Worm (Caenorhabditis elegans) whole organism, young adult: ENCODE data around the gene vep-2.

Experiments
- B0019.2 ChIP-seq: fragments of 200-800 bp; sonication (Bioruptor generic); conservative IDR thresholded peaks from 2 replicates; pipeline ENCODE4 v1.3.6; 2022; ENCODE audit warnings: missing genetic modification reagents, missing genetic modification characterization, missing compliant biosample characterization
- B0035.1 ChIP-seq: sonication (generic microtip); optimal IDR thresholded peaks from 2 replicates; lab custom pipeline; 2016; ENCODE audit warnings: missing genetic modification characterization, mild to moderate bottlenecking, missing compliant biosample characterization, missing genotype, missing genetic modification reagents
- B0261.1 ChIP-seq: sonication (generic microtip); optimal IDR thresholded peaks from 2 replicates; lab custom pipeline; 2016; ENCODE audit warnings: mild to moderate bottlenecking, missing genetic modification characterization, moderate library complexity, missing compliant biosample characterization
- B0336.3 ChIP-seq: fragments of 200-800 bp; sonication (Bioruptor generic); IDR thresholded peaks from 2 replicates; pipeline ENCODE4 v1.3.6; 2022; ENCODE audit warnings: missing genetic modification characterization, missing compliant biosample characterization
- C17E4.6 ChIP-seq: fragments of 200-800 bp; sonication (Bioruptor generic); IDR thresholded peaks from 2 replicates; pipeline ENCODE4 v1.3.6; 2022; ENCODE audit warnings: missing genetic modification reagents, missing genetic modification characterization, missing compliant biosample characterization
- F22D6.2 ChIP-seq: sonication (generic microtip); optimal IDR thresholded peaks from 2 replicates; lab custom pipeline; 2016; ENCODE audit warnings: mild to moderate bottlenecking, missing genetic modification characterization, missing compliant biosample characterization
- F49E8.2 ChIP-seq: sonication (generic microtip); optimal IDR thresholded peaks from 3 replicates; lab custom pipeline; 2017; ENCODE audit warnings: missing genetic modification characterization, mild to moderate bottlenecking, missing compliant biosample characterization, antibody characterized with exemption, moderate library complexity; ENCODE audit not compliant: insufficient read depth
- F52B5.7 ChIP-seq: sonication (generic microtip); optimal IDR thresholded peaks from 2 replicates; lab custom pipeline; 2016; ENCODE audit warnings: mild to moderate bottlenecking, missing genetic modification characterization, missing compliant biosample characterization
- K12H6.12 ChIP-seq: fragments of 200-800 bp; sonication (Bioruptor generic); optimal IDR thresholded peaks from 2 replicates; lab custom pipeline; 2018; ENCODE audit warnings: mild to moderate bottlenecking, missing genetic modification characterization, missing compliant biosample characterization
- Y53F4B.3 ChIP-seq: fragments of 200-800 bp; sonication (Bioruptor generic); IDR thresholded peaks from 2 replicates; pipeline ENCODE4 v1.3.6; 2022; ENCODE audit warnings: missing genetic modification reagents, missing genetic modification characterization, missing compliant biosample characterization
- Y56A3A.18 ChIP-seq: fragments of 200-800 bp; sonication (Bioruptor generic); IDR thresholded peaks from 2 replicates; pipeline ENCODE4 v1.3.6; 2022; ENCODE audit warnings: missing genetic modification reagents, missing genetic modification characterization, missing compliant biosample characterization
- Y67H2A.10 ChIP-seq: fragments of 200-800 bp; sonication (Bioruptor generic); conservative IDR thresholded peaks from 2 replicates; pipeline ENCODE4 v1.3.6; 2022; ENCODE audit warnings: missing genetic modification reagents, missing genetic modification characterization, missing compliant biosample characterization
- Y95B8A.8 ChIP-seq: fragments of 200-800 bp; sonication (Bioruptor generic); IDR thresholded peaks from 2 replicates; pipeline ENCODE4 v1.3.6; 2022; ENCODE audit warnings: missing genetic modification reagents, missing genetic modification characterization, missing compliant biosample characterization
- ama-1 ChIP-seq, 3 experiments: fragments of 150-350 bp in 1 of 3; sonication (generic microtip) in 2 of 3; optimal IDR thresholded peaks; 2 replicates each; lab custom pipeline; 2014 to 2018; ENCODE audit warnings: missing biosample characterization in 2 of 3, missing genetic modification characterization in 2 of 3, missing genetic modification reagents in 2 of 3
- atf-7 ChIP-seq: sonication (generic microtip); optimal IDR thresholded peaks from 2 replicates; lab custom pipeline; 2017; ENCODE audit warnings: mild to moderate bottlenecking, missing genetic modification characterization, missing compliant biosample characterization
- athp-1 ChIP-seq: sonication (generic microtip); optimal IDR thresholded peaks from 2 replicates; lab custom pipeline; 2017; ENCODE audit warnings: mild to moderate bottlenecking, missing genetic modification characterization, missing compliant biosample characterization
- attf-6 ChIP-seq: fragments of 200-800 bp; sonication (Bioruptor generic); IDR thresholded peaks from 2 replicates; pipeline ENCODE4 v1.3.6; 2022; ENCODE audit warnings: missing genetic modification reagents, missing genetic modification characterization, missing compliant biosample characterization
- bed-2 ChIP-seq: fragments of 200-800 bp; sonication (Bioruptor generic); IDR thresholded peaks from 2 replicates; pipeline ENCODE4 v1.3.6; 2022; ENCODE audit warnings: missing genetic modification reagents, missing genetic modification characterization, missing compliant biosample characterization
- dox-1 ChIP-seq: fragments of 200-800 bp; sonication (Bioruptor generic); IDR thresholded peaks from 2 replicates; pipeline ENCODE4 v1.3.6; 2022; ENCODE audit warnings: missing genetic modification reagents, missing genetic modification characterization, missing compliant biosample characterization
- dpff-1 ChIP-seq: sonication (generic microtip); optimal IDR thresholded peaks from 2 replicates; lab custom pipeline; 2017; ENCODE audit warnings: mild to moderate bottlenecking, missing genetic modification characterization, missing compliant biosample characterization
- dpl-1 ChIP-seq: fragments of 150-350 bp; optimal IDR thresholded peaks from 2 replicates; lab custom pipeline; 2014; ENCODE audit warnings: missing biosample characterization, missing genetic modification reagents, missing genetic modification characterization
- efl-1 ChIP-seq: fragments of 150-350 bp; optimal IDR thresholded peaks from 2 replicates; lab custom pipeline; 2014; ENCODE audit warnings: missing biosample characterization, missing genetic modification reagents, missing genetic modification characterization
- egl-18 ChIP-seq: fragments of 200-800 bp; sonication (Bioruptor generic); IDR thresholded peaks from 2 replicates; pipeline ENCODE4 v1.3.6; 2022; ENCODE audit warnings: missing genetic modification reagents, missing genetic modification characterization, missing compliant biosample characterization
- egl-44 ChIP-seq: fragments of 200-800 bp; sonication (Bioruptor generic); IDR thresholded peaks from 2 replicates; pipeline ENCODE4 v1.3.6; 2022; ENCODE audit warnings: missing genetic modification reagents, missing genetic modification characterization, missing compliant biosample characterization
- egrh-3 ChIP-seq: fragments of 200-800 bp; sonication (Bioruptor generic); IDR thresholded peaks from 2 replicates; pipeline ENCODE4 v1.3.6; 2022; ENCODE audit warnings: missing genetic modification reagents, missing genetic modification characterization, missing compliant biosample characterization
- ekl-4 ChIP-seq: fragments of 200-800 bp; sonication (Bioruptor generic); IDR thresholded peaks from 2 replicates; pipeline ENCODE4 v1.3.6; 2022; ENCODE audit warnings: missing genetic modification reagents, missing genetic modification characterization, missing compliant biosample characterization
- ets-4 ChIP-seq: fragments of 200-800 bp; sonication (Bioruptor generic); optimal IDR thresholded peaks from 2 replicates; lab custom pipeline; 2018; ENCODE audit warnings: mild to moderate bottlenecking, missing genetic modification characterization, missing compliant biosample characterization
- gei-17 ChIP-seq: fragments of 200-800 bp; sonication (Bioruptor generic); optimal IDR thresholded peaks from 2 replicates; lab custom pipeline; 2018; ENCODE audit warnings: mild to moderate bottlenecking, missing genetic modification characterization, missing compliant biosample characterization
- hmg-20 ChIP-seq: fragments of 200-800 bp; sonication (Bioruptor generic); IDR thresholded peaks from 2 replicates; pipeline ENCODE4 v1.3.6; 2022; ENCODE audit warnings: missing genetic modification reagents, missing genetic modification characterization, missing compliant biosample characterization
- lag-1 ChIP-seq: fragments of 200-800 bp; sonication (Bioruptor generic); IDR thresholded peaks from 2 replicates; pipeline ENCODE4 v1.3.6; 2022; ENCODE audit warnings: missing genetic modification reagents, missing genetic modification characterization, missing compliant biosample characterization
- lin-26 ChIP-seq: fragments of 200-800 bp; sonication (Bioruptor generic); IDR thresholded peaks from 2 replicates; pipeline ENCODE4 v1.3.6; 2022; ENCODE audit warnings: missing genetic modification reagents, missing genetic modification characterization, missing compliant biosample characterization
- lin-40 ChIP-seq: sonication (generic microtip); optimal IDR thresholded peaks from 2 replicates; lab custom pipeline; 2016; ENCODE audit warnings: missing genetic modification characterization, mild to moderate bottlenecking, missing compliant biosample characterization, missing genotype, missing genetic modification reagents
- lir-1 ChIP-seq: fragments of 200-800 bp; sonication (Bioruptor generic); conservative IDR thresholded peaks from 2 replicates; pipeline ENCODE4 v1.3.6; 2022; ENCODE audit warnings: missing genetic modification reagents, missing genetic modification characterization, missing compliant biosample characterization
- lsl-1 ChIP-seq: fragments of 200-800 bp; sonication (Bioruptor generic); optimal IDR thresholded peaks from 2 replicates; lab custom pipeline; 2018; ENCODE audit warnings: mild to moderate bottlenecking, missing genetic modification characterization, moderate library complexity, missing compliant biosample characterization
- lsy-27 ChIP-seq: sonication (generic microtip); optimal IDR thresholded peaks from 2 replicates; lab custom pipeline; 2017; ENCODE audit warnings: missing genetic modification characterization, mild to moderate bottlenecking, missing compliant biosample characterization, antibody characterized with exemption, missing genotype, borderline replicate concordance; ENCODE audit not compliant: insufficient read depth
- madf-3 ChIP-seq: fragments of 200-800 bp; sonication (Bioruptor generic); IDR thresholded peaks from 2 replicates; pipeline ENCODE4 v1.3.6; 2022; ENCODE audit warnings: missing genetic modification reagents, missing genetic modification characterization, missing compliant biosample characterization
- madf-6 ChIP-seq: fragments of 200-800 bp; sonication (Bioruptor generic); IDR thresholded peaks from 2 replicates; pipeline ENCODE4 v1.3.6; 2022; ENCODE audit warnings: missing genetic modification reagents, missing genetic modification characterization, missing compliant biosample characterization
- mcd-1 ChIP-seq: fragments of 200-800 bp; sonication (Bioruptor generic); IDR thresholded peaks from 2 replicates; pipeline ENCODE4 v1.3.6; 2022; ENCODE audit warnings: missing genetic modification reagents, missing genetic modification characterization, missing compliant biosample characterization
- nfya-2 ChIP-seq: fragments of 200-800 bp; sonication (Bioruptor generic); IDR thresholded peaks from 2 replicates; pipeline ENCODE4 v1.3.6; 2022; ENCODE audit warnings: missing genetic modification reagents, missing genetic modification characterization, missing compliant biosample characterization
- nhr-80 ChIP-seq: sonication (generic microtip); optimal IDR thresholded peaks from 2 replicates; lab custom pipeline; 2016; ENCODE audit warnings: missing genetic modification characterization, missing compliant biosample characterization
- pbrm-1 ChIP-seq: fragments of 200-800 bp; sonication (Bioruptor generic); IDR thresholded peaks from 2 replicates; pipeline ENCODE4 v1.3.6; 2022; ENCODE audit warnings: missing genetic modification reagents, missing genetic modification characterization, missing compliant biosample characterization
- tlf-1 ChIP-seq: fragments of 200-800 bp; sonication (Bioruptor generic); optimal IDR thresholded peaks from 2 replicates; lab custom pipeline; 2018; ENCODE audit warnings: mild to moderate bottlenecking, missing genetic modification characterization, missing compliant biosample characterization
- zim-3 ChIP-seq: sonication (generic microtip); optimal IDR thresholded peaks from 2 replicates; lab custom pipeline; 2017; ENCODE audit warnings: mild to moderate bottlenecking, missing genetic modification characterization, moderate library complexity, missing compliant biosample characterization
- ztf-18 ChIP-seq: sonication (generic microtip); optimal IDR thresholded peaks from 2 replicates; lab custom pipeline; 2016; ENCODE audit warnings: missing genotype, mild to moderate bottlenecking, missing genetic modification characterization, missing compliant biosample characterization
- ztf-26 ChIP-seq: sonication (generic microtip); optimal IDR thresholded peaks from 2 replicates; lab custom pipeline; 2017; ENCODE audit warnings: missing genetic modification characterization, missing compliant biosample characterization
- ztf-6 ChIP-seq: fragments of 200-800 bp; sonication (Bioruptor generic); IDR thresholded peaks from 2 replicates; pipeline ENCODE4 v1.3.6; 2022; ENCODE audit warnings: missing genetic modification reagents, missing genetic modification characterization, missing compliant biosample characterization

The vep-2 gene

DNA sequence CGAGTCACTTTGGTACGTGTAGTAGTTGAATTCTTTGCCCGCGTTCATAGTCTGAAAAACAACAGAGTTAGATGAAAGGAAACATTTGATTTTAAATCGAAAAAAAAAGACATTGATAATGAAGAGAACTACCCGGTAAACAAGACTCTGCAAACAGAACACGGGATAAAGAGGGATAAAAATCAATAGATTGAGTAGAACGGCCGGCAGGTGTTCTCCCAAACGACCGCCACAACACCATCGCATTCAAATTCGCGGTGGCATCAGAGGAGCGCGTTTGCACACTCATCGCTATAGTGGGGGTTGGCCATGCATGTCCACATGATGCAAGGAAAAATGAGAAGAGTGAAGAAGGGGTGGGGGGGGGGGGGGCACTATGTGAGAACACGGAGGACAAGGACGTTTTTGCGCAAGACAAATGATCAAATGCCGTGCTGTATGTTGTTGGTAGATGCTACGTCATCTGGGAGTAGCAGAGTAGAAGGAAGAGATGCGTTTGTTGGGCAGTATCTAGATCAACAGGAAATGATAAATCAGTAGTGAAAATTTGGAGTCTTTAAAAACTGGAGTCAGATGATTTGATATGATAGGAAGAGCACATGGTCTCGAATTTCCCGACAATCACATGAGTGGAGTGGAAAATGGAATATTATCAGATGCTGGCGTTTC is 50.5 kb downstream of the vep-2 start, which contains the start of gene tag-52 (continued):
- TF ChIP-seq ztf-18 (tag; lab: Kevin White, UChicago) (no peak), B0019.2 (GFP tag; lab: Robert Waterston, UW) (no peak), efl-1 (peak; percentile 20), ekl-4 (GFP tag; lab: Robert Waterston, UW) (no peak), mcd-1 (peak; percentile 72), bed-2 (GFP tag; lab: Robert Waterston, UW) (no peak), tlf-1 (GFP tag; lab: Kevin White, UChicago) (no peak), B0336.3 (GFP tag; lab: Robert Waterston, UW) (no peak), dpl-1 (GFP tag; lab: Kevin White, UChicago) (no peak), B0261.1 (no peak), lin-40 (tag; lab: Kevin White, UChicago) (no peak), Y53F4B.3 (GFP tag; lab: Robert Waterston, UW) (no peak), Y56A3A.18 (GFP tag; lab: Robert Waterston, UW) (no peak), nfya-2 (GFP tag; lab: Robert Waterston, UW) (no peak), B0035.1 (tag; lab: Kevin White, UChicago) (no peak), gei-17 (GFP tag; lab: Kevin White, UChicago) (no peak), egrh-3 (GFP tag; lab: Robert Waterston, UW) (no peak), ama-1 (optimal IDR thresholded peaks at IDR 0.05; lab: Kevin White, UChicago) (no peak), ama-1 (GFP tag; optimal IDR thresholded peaks at IDR 0.05; lab: Kevin White, UChicago) (no peak), lag-1 (GFP tag; lab: Robert Waterston, UW) (no peak), ztf-26 (tag; lab: Kevin White, UChicago) (peak; percentile 21), pbrm-1 (GFP tag; lab: Robert Waterston, UW) (no peak), F22D6.2 (tag; lab: Kevin White, UChicago) (no peak), F52B5.7 (tag; lab: Kevin White, UChicago) (no peak), F49E8.2 (no peak), atf-7 (peak; percentile 8), lin-26 (GFP tag; lab: Robert Waterston, UW) (no peak), dpff-1 (tag; lab: Kevin White, UChicago) (no peak), C17E4.6 (GFP tag; lab: Robert Waterston, UW) (no peak), zim-3 (tag; lab: Kevin White, UChicago) (no peak), nhr-80 (tag; lab: Kevin White, UChicago) (peak; percentile 54), dox-1 (GFP tag; lab: Robert Waterston, UW) (peak; percentile 48; the same call in 1 of the 2 replicates), lsl-1 (GFP tag; lab: Kevin White, UChicago) (no peak), attf-6 (no peak), athp-1 (tag; lab: Kevin White, UChicago) (no peak), lsy-27 (tag; lab: Kevin White, UChicago) (no peak), egl-18 (GFP tag; lab: Robert Waterston, UW) (no peak), ztf-6 (GFP tag; lab: Robert Waterston, UW) (no peak), hmg-20 (GFP tag; lab: Robert Waterston, UW) (no peak), ets-4 (GFP tag; lab: Kevin White, UChicago) (no peak), Y95B8A.8 (GFP tag; lab: Robert Waterston, UW) (no peak), lir-1 (GFP tag; lab: Robert Waterston, UW) (no peak), madf-3 (GFP tag; lab: Robert Waterston, UW) (no peak), egl-44 (GFP tag; lab: Robert Waterston, UW) (no peak), Y67H2A.10 (GFP tag; lab: Robert Waterston, UW) (no peak), K12H6.12 (tag; lab: Kevin White, UChicago) (peak; percentile 57), madf-6 (GFP tag; lab: Robert Waterston, UW) (no peak)
